Worm (Caenorhabditis elegans) whole organism, late embryonic: ENCODE data around the gene T07F8.1.

Experiments
- C08G9.2 ChIP-seq: sonication (generic microtip); optimal IDR thresholded peaks from 2 replicates; lab custom pipeline; 2016; ENCODE audit warnings: mild to moderate bottlenecking, missing genetic modification characterization, moderate library complexity, missing compliant biosample characterization
- C38D4.7 ChIP-seq: fragments of 200-800 bp; sonication (Bioruptor generic); optimal IDR thresholded peaks from 2 replicates; lab custom pipeline; 2018; ENCODE audit warnings: mild to moderate bottlenecking, missing genetic modification characterization, moderate library complexity, missing compliant biosample characterization
- F13H6.1 ChIP-seq: sonication (generic microtip); optimal IDR thresholded peaks from 2 replicates; lab custom pipeline; 2016; ENCODE audit warnings: missing genetic modification characterization, missing compliant biosample characterization
- K02D7.2 ChIP-seq: sonication (generic microtip); optimal IDR thresholded peaks from 2 replicates; lab custom pipeline; 2017; ENCODE audit warnings: mild to moderate bottlenecking, missing genetic modification characterization, missing compliant biosample characterization
- K09A11.1 ChIP-seq: sonication (generic microtip); optimal IDR thresholded peaks from 2 replicates; lab custom pipeline; 2017; ENCODE audit warnings: antibody characterized with exemption, mild to moderate bottlenecking, missing genetic modification characterization, missing compliant biosample characterization; ENCODE audit not compliant: insufficient read depth
- ahr-1 ChIP-seq: sonication (generic microtip); optimal IDR thresholded peaks from 2 replicates; lab custom pipeline; 2016; ENCODE audit warnings: missing genetic modification characterization, missing compliant biosample characterization
- ama-1 ChIP-seq: fragments of 150-350 bp; optimal IDR thresholded peaks from 2 replicates; lab custom pipeline; 2014
- ceh-19 ChIP-seq: fragments of 200-800 bp; sonication (Bioruptor generic); optimal IDR thresholded peaks from 2 replicates; lab custom pipeline; 2018; ENCODE audit warnings: mild to moderate bottlenecking, missing genetic modification characterization, missing compliant biosample characterization
- ceh-22 ChIP-seq: sonication (generic microtip); optimal IDR thresholded peaks from 2 replicates; lab custom pipeline; 2017; ENCODE audit warnings: missing biosample characterization, missing genetic modification characterization
- ceh-31 ChIP-seq: sonication (generic microtip); optimal IDR thresholded peaks from 2 replicates; lab custom pipeline; 2016; ENCODE audit warnings: missing genetic modification characterization, missing compliant biosample characterization
- ceh-48 ChIP-seq: sonication (generic microtip); optimal IDR thresholded peaks from 2 replicates; lab custom pipeline; 2016; ENCODE audit warnings: missing genetic modification characterization, inconsistent platforms, missing compliant biosample characterization
- ceh-6 ChIP-seq: fragments of 200-800 bp; sonication (Bioruptor generic); optimal IDR thresholded peaks from 2 replicates; lab custom pipeline; 2018; ENCODE audit warnings: mild to moderate bottlenecking, missing genetic modification characterization, missing compliant biosample characterization
- che-1 ChIP-seq: sonication (generic microtip); optimal IDR thresholded peaks from 2 replicates; lab custom pipeline; 2016; ENCODE audit warnings: mild to moderate bottlenecking, missing genetic modification characterization, missing compliant biosample characterization
- dmd-4 ChIP-seq: sonication (generic microtip); optimal IDR thresholded peaks from 2 replicates; lab custom pipeline; 2016; ENCODE audit warnings: borderline replicate concordance, missing genetic modification characterization, missing compliant biosample characterization
- elt-2 ChIP-seq: sonication (generic microtip); optimal IDR thresholded peaks from 2 replicates; lab custom pipeline; 2016; ENCODE audit warnings: missing genetic modification reagents, missing genetic modification characterization, missing compliant biosample characterization
- elt-4 ChIP-seq: sonication (generic microtip); optimal IDR thresholded peaks from 2 replicates; lab custom pipeline; 2016; ENCODE audit warnings: missing genetic modification characterization, missing compliant biosample characterization
- ets-4 ChIP-seq: sonication (generic microtip); optimal IDR thresholded peaks from 2 replicates; lab custom pipeline; 2016; ENCODE audit warnings: missing genetic modification characterization, missing compliant biosample characterization
- fkh-6 ChIP-seq: sonication (generic microtip); optimal IDR thresholded peaks from 2 replicates; lab custom pipeline; 2016; ENCODE audit warnings: missing genetic modification characterization, missing compliant biosample characterization
- gmeb-2 ChIP-seq: sonication (generic microtip); optimal IDR thresholded peaks from 2 replicates; lab custom pipeline; 2016; ENCODE audit warnings: missing genetic modification characterization, inconsistent platforms, missing compliant biosample characterization
- hlh-15 ChIP-seq: sonication (generic microtip); optimal IDR thresholded peaks from 2 replicates; lab custom pipeline; 2016; ENCODE audit warnings: missing genetic modification characterization, missing compliant biosample characterization
- lim-6 ChIP-seq: sonication (generic microtip); optimal IDR thresholded peaks from 2 replicates; lab custom pipeline; 2016; ENCODE audit warnings: missing genetic modification characterization, missing compliant biosample characterization
- madf-2 ChIP-seq: sonication (generic microtip); optimal IDR thresholded peaks from 2 replicates; lab custom pipeline; 2017; ENCODE audit warnings: missing genetic modification characterization, missing compliant biosample characterization
- nhr-232 ChIP-seq: sonication (generic microtip); optimal IDR thresholded peaks from 2 replicates; lab custom pipeline; 2016; ENCODE audit warnings: missing genetic modification characterization, missing compliant biosample characterization
- npax-4 ChIP-seq: sonication (generic microtip); optimal IDR thresholded peaks from 2 replicates; lab custom pipeline; 2016; ENCODE audit warnings: missing genetic modification characterization, missing compliant biosample characterization
- pag-3 ChIP-seq: sonication (generic microtip); optimal IDR thresholded peaks from 2 replicates; lab custom pipeline; 2016; ENCODE audit warnings: missing compliant biosample characterization, missing genetic modification characterization, borderline replicate concordance
- pat-9 ChIP-seq: fragments of 200-800 bp; sonication (Bioruptor generic); optimal IDR thresholded peaks from 2 replicates; lab custom pipeline; 2018; ENCODE audit warnings: mild to moderate bottlenecking, missing genetic modification characterization, moderate library complexity, missing compliant biosample characterization
- pax-1 ChIP-seq: fragments of 150-350 bp; optimal IDR thresholded peaks from 2 replicates; lab custom pipeline; 2014; ENCODE audit warnings: missing biosample characterization, missing genetic modification characterization
- pha-2 ChIP-seq: sonication (generic microtip); optimal IDR thresholded peaks from 2 replicates; lab custom pipeline; 2017; ENCODE audit warnings: mild to moderate bottlenecking, missing genetic modification characterization, missing compliant biosample characterization
- ref-2 ChIP-seq: sonication (generic microtip); optimal IDR thresholded peaks from 2 replicates; lab custom pipeline; 2016; ENCODE audit warnings: missing genetic modification characterization, missing compliant biosample characterization
- sdc-2 ChIP-seq: sonication (generic microtip); optimal IDR thresholded peaks from 2 replicates; lab custom pipeline; 2016; ENCODE audit warnings: missing genotype, missing genetic modification characterization, missing compliant biosample characterization
- sox-2 ChIP-seq: fragments of 200-800 bp; sonication (Bioruptor generic); IDR thresholded peaks from 2 replicates; pipeline ENCODE4 v1.3.6; 2022; ENCODE audit warnings: missing genetic modification reagents, missing genetic modification characterization, missing compliant biosample characterization
- tbx-2 ChIP-seq: sonication (generic microtip); optimal IDR thresholded peaks from 2 replicates; lab custom pipeline; 2016; ENCODE audit warnings: missing genetic modification characterization, missing compliant biosample characterization
- ttx-3 ChIP-seq: sonication (generic microtip); optimal IDR thresholded peaks from 2 replicates; lab custom pipeline; 2016; ENCODE audit warnings: missing genetic modification reagents, missing genetic modification characterization, missing compliant biosample characterization
- unc-42 ChIP-seq: sonication (generic microtip); optimal IDR thresholded peaks from 2 replicates; lab custom pipeline; 2016; ENCODE audit warnings: missing genotype, missing genetic modification characterization, missing compliant biosample characterization
- unc-55 ChIP-seq: sonication (generic microtip); optimal IDR thresholded peaks from 2 replicates; lab custom pipeline; 2017; ENCODE audit warnings: missing biosample characterization, missing genetic modification reagents, missing genetic modification characterization
- unc-86 ChIP-seq: sonication (generic microtip); optimal IDR thresholded peaks from 2 replicates; lab custom pipeline; 2016; ENCODE audit warnings: missing genetic modification characterization, missing compliant biosample characterization
- zip-5 ChIP-seq: sonication (generic microtip); optimal IDR thresholded peaks from 2 replicates; lab custom pipeline; 2016; ENCODE audit warnings: missing genetic modification characterization, missing compliant biosample characterization

T07F8.1 gene

DNA sequence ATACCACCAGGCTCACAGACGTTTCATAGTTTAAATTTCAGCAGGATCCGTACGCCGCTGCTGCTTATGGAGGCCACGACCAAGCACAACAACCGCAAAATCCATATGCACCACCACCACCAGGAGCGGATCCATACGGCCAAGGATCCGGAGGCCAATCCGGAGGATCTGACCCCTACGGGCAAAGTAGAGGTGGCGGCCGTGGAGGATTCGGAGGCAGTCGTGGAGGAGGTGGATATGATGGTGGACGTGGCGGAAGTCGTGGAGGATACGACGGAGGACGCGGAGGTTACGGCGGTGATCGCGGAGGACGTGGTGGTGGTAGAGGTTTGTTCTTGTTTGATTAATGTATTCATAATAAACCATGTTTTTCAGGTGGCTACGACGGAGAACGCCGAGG is 4.9 kb downstream of the T07F8.1 start:
- TF ChIP-seq ceh-6 (GFP tag; lab: Kevin White, UChicago) = peak; percentile 17

DNA sequence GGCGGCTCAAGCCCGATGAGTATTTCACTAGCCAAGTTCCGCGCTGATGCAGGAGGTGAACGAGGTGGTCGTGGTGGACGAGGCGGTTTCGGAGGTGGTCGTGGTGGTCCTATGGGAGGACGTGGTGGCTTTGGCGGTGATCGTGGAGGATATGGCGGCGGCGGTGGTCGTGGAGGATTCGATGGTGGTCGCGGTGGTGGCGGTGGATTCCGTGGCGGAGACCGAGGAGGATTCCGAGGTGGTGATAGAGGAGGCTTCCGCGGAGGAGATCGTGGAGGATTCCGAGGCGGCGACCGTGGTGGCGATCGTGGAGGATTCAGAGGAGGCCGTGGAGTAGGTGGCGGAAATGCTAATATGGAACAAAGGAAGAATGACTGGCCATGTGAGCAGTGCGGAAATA is 6.5 kb downstream of the T07F8.1 start:
- TF ChIP-seq zip-5 (no peak), unc-55 (no peak), nhr-232 (tag; lab: Kevin White, UChicago) (no peak), ceh-22 (tag; lab: Kevin White, UChicago) (no peak), pha-2 (tag; lab: Kevin White, UChicago) (no peak), pax-1 (tag; lab: Kevin White, UChicago) (no peak), C08G9.2 (tag; lab: Kevin White, UChicago) (no peak), dmd-4 (tag; lab: Kevin White, UChicago) (no peak), unc-42 (no peak), ahr-1 (no peak), npax-4 (tag; lab: Kevin White, UChicago) (no peak), tbx-2 (tag; lab: Kevin White, UChicago) (no peak), ttx-3 (tag; lab: Kevin White, UChicago) (no peak)

DNA sequence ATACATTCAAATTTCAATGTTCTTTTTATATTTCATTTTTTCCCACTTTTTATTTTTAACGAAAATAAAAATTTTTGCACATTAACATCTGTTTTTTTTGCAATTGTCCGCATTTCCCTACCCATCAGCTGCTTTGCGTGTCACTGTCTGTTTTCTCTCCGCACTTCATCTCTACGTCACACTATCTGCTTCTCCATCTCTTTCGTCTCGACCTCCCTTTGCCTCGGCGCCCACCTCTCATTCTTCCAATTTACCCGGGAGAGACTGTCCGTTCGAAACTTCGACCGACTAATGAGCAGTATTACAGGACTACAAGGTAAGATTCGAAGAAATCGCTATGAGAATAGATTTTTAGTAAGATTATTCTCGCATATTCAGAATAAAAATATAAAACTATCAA is 7.2 kb downstream of the T07F8.1 start, which contains the start of gene C27H5.2:
C27H5.2 (plus strand) TSS at position 190 of the 400 bp plus-strand sequence.
- TF ChIP-seq ceh-19 (GFP tag; lab: Kevin White, UChicago) = no peak
- peak; percentile 47 for TF ChIP-seq ama-1 (lab: Kevin White, UChicago)
- no peak for TF ChIP-seq sox-2
- no peak for TF ChIP-seq madf-2 (tag; lab: Kevin White, UChicago)
- no peak for TF ChIP-seq elt-2 (tag; lab: Kevin White, UChicago)

DNA sequence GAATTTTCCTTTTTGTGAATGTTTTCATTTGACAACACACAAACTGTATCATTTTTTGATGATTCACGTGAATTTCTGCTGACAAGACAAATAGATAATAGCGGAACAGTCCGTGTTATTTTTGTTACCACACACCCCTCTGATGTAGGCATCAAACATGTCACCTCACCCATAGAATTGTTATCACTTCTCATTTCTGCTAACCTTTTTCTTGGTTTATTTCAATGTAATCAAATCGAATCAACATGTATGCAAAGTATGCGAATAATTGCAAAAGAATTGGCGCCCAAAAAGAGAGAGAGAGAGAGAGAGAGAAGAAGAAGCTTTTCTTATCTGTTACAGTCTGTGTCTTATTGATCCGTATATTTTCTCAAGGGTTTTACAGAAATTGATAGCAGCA is 9.2 kb downstream of the T07F8.1 start:
- TF ChIP-seq ceh-48 (no peak), pax-1 (tag; lab: Kevin White, UChicago) (no peak), nhr-232 (tag; lab: Kevin White, UChicago) (no peak), pag-3 (tag; lab: Kevin White, UChicago) (no peak), elt-2 (tag; lab: Kevin White, UChicago) (peak; percentile 61), sdc-2 (tag; lab: Kevin White, UChicago) (no peak), ceh-31 (tag; lab: Kevin White, UChicago) (no peak), lim-6 (tag; lab: Kevin White, UChicago) (no peak)

DNA sequence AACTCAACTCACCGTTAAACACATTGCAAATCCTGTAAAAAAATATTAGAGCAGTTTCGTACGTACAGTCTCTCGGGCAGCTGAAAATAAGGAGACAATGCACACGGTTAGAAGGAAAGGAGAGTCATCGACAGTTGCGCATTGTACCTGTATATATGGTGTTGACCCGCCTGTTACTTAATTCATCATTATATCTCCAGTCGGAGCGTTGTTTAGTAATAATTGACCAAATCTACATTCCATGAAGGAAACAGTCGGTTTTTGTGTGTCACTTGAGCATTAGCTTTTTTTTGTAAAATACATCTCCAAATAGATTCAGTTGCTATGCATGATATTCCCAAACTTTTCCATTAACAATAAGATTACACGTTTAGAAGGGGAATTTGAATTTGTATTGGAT is 13.3 kb downstream of the T07F8.1 start, which contains the start of gene C27H5.12:
C27H5.12 (minus strand) TSS at position 101 of the 400 bp plus-strand sequence.
- TF ChIP-seq C38D4.7 (GFP tag; lab: Kevin White, UChicago) (no peak), fkh-6 (tag; lab: Kevin White, UChicago) (no peak), unc-86 (tag; lab: Kevin White, UChicago) (no peak), ceh-48 (no peak), K02D7.2 (tag; lab: Kevin White, UChicago) (no peak), elt-4 (tag; lab: Kevin White, UChicago) (no peak), ets-4 (no peak), gmeb-2 (no peak), F13H6.1 (no peak), ceh-31 (tag; lab: Kevin White, UChicago) (no peak), hlh-15 (tag; lab: Kevin White, UChicago) (no peak), C08G9.2 (tag; lab: Kevin White, UChicago) (no peak), ref-2 (tag; lab: Kevin White, UChicago) (no peak), madf-2 (tag; lab: Kevin White, UChicago) (no peak), K09A11.1 (tag; lab: Kevin White, UChicago) (no peak), che-1 (no peak), pat-9 (tag; lab: Kevin White, UChicago) (no peak)
